Worm (Caenorhabditis elegans) whole organism, late embryonic: ENCODE measurements around the gene glb-32.

Experiments used
- C08G9.2 ChIP-seq: sonication (generic microtip); optimal IDR thresholded peaks from 2 replicates; lab custom pipeline; 2016; ENCODE audit warnings: mild to moderate bottlenecking, missing genetic modification characterization, moderate library complexity, missing compliant biosample characterization
- C38D4.7 ChIP-seq: fragments of 200-800 bp; sonication (Bioruptor generic); optimal IDR thresholded peaks from 2 replicates; lab custom pipeline; 2018; ENCODE audit warnings: mild to moderate bottlenecking, missing genetic modification characterization, moderate library complexity, missing compliant biosample characterization
- K02D7.2 ChIP-seq: sonication (generic microtip); optimal IDR thresholded peaks from 2 replicates; lab custom pipeline; 2017; ENCODE audit warnings: mild to moderate bottlenecking, missing genetic modification characterization, missing compliant biosample characterization
- K09A11.1 ChIP-seq: sonication (generic microtip); optimal IDR thresholded peaks from 2 replicates; lab custom pipeline; 2017; ENCODE audit warnings: antibody characterized with exemption, mild to moderate bottlenecking, missing genetic modification characterization, missing compliant biosample characterization; ENCODE audit not compliant: insufficient read depth
- Y22D7AL.16 ChIP-seq: sonication (generic microtip); optimal IDR thresholded peaks from 2 replicates; lab custom pipeline; 2016; ENCODE audit warnings: missing genetic modification characterization, missing compliant biosample characterization
- ama-1 ChIP-seq: fragments of 150-350 bp; optimal IDR thresholded peaks from 2 replicates; lab custom pipeline; 2014
- ceh-19 ChIP-seq: fragments of 200-800 bp; sonication (Bioruptor generic); optimal IDR thresholded peaks from 2 replicates; lab custom pipeline; 2018; ENCODE audit warnings: mild to moderate bottlenecking, missing genetic modification characterization, missing compliant biosample characterization
- ceh-2 ChIP-seq: sonication (generic microtip); optimal IDR thresholded peaks from 2 replicates; lab custom pipeline; 2016; ENCODE audit warnings: missing genotype, missing genetic modification characterization, missing compliant biosample characterization
- ceh-22 ChIP-seq: sonication (generic microtip); optimal IDR thresholded peaks from 2 replicates; lab custom pipeline; 2017; ENCODE audit warnings: missing biosample characterization, missing genetic modification characterization
- ceh-30 ChIP-seq: fragments of 150-350 bp; optimal IDR thresholded peaks from 2 replicates; lab custom pipeline; 2014; ENCODE audit warnings: missing biosample characterization, missing genetic modification characterization
- ceh-31 ChIP-seq: sonication (generic microtip); optimal IDR thresholded peaks from 2 replicates; lab custom pipeline; 2016; ENCODE audit warnings: missing genetic modification characterization, missing compliant biosample characterization
- ceh-34 ChIP-seq: sonication (generic microtip); optimal IDR thresholded peaks from 2 replicates; lab custom pipeline; 2016; ENCODE audit warnings: mild to moderate bottlenecking, missing genetic modification characterization, missing compliant biosample characterization
- ceh-45 ChIP-seq: fragments of 200-800 bp; sonication (Bioruptor generic); IDR thresholded peaks from 2 replicates; pipeline ENCODE4 v1.3.6; 2022; ENCODE audit warnings: missing genetic modification reagents, missing genetic modification characterization, missing compliant biosample characterization
- ceh-48 ChIP-seq: sonication (generic microtip); optimal IDR thresholded peaks from 2 replicates; lab custom pipeline; 2016; ENCODE audit warnings: missing genetic modification characterization, inconsistent platforms, missing compliant biosample characterization
- ceh-6 ChIP-seq: fragments of 200-800 bp; sonication (Bioruptor generic); optimal IDR thresholded peaks from 2 replicates; lab custom pipeline; 2018; ENCODE audit warnings: mild to moderate bottlenecking, missing genetic modification characterization, missing compliant biosample characterization
- ceh-9 ChIP-seq: sonication (generic microtip); optimal IDR thresholded peaks from 2 replicates; lab custom pipeline; 2016; ENCODE audit warnings: mild to moderate bottlenecking, missing genetic modification characterization, inconsistent platforms, missing compliant biosample characterization
- che-1 ChIP-seq: sonication (generic microtip); optimal IDR thresholded peaks from 2 replicates; lab custom pipeline; 2016; ENCODE audit warnings: mild to moderate bottlenecking, missing genetic modification characterization, missing compliant biosample characterization
- dve-1 ChIP-seq: sonication (generic microtip); optimal IDR thresholded peaks from 2 replicates; lab custom pipeline; 2017; ENCODE audit warnings: antibody characterized with exemption, mild to moderate bottlenecking, missing genetic modification characterization, missing compliant biosample characterization
- eyg-1 ChIP-seq: sonication (generic microtip); optimal IDR thresholded peaks from 2 replicates; lab custom pipeline; 2016; ENCODE audit warnings: missing genotype, missing genetic modification characterization, missing compliant biosample characterization
- fax-1 ChIP-seq: sonication (generic microtip); optimal IDR thresholded peaks from 2 replicates; lab custom pipeline; 2016; ENCODE audit warnings: missing genotype, missing genetic modification characterization, missing compliant biosample characterization
- gmeb-2 ChIP-seq: sonication (generic microtip); optimal IDR thresholded peaks from 2 replicates; lab custom pipeline; 2016; ENCODE audit warnings: missing genetic modification characterization, inconsistent platforms, missing compliant biosample characterization
- hlh-13 ChIP-seq: fragments of 200-800 bp; sonication (Bioruptor generic); optimal IDR thresholded peaks from 2 replicates; lab custom pipeline; 2018; ENCODE audit warnings: mild to moderate bottlenecking, missing genetic modification characterization, missing compliant biosample characterization
- hlh-15 ChIP-seq: sonication (generic microtip); optimal IDR thresholded peaks from 2 replicates; lab custom pipeline; 2016; ENCODE audit warnings: missing genetic modification characterization, missing compliant biosample characterization
- hlh-6 ChIP-seq: sonication (generic microtip); optimal IDR thresholded peaks from 2 replicates; lab custom pipeline; 2016; ENCODE audit warnings: missing genotype, missing genetic modification characterization, missing compliant biosample characterization
- madf-2 ChIP-seq: sonication (generic microtip); optimal IDR thresholded peaks from 2 replicates; lab custom pipeline; 2017; ENCODE audit warnings: missing genetic modification characterization, missing compliant biosample characterization
- nfya-1 ChIP-seq: sonication (generic microtip); optimal IDR thresholded peaks from 2 replicates; lab custom pipeline; 2017; ENCODE audit warnings: missing genetic modification characterization, mild to moderate bottlenecking, missing compliant biosample characterization, antibody characterized with exemption, moderate library complexity
- nhr-232 ChIP-seq: sonication (generic microtip); optimal IDR thresholded peaks from 2 replicates; lab custom pipeline; 2016; ENCODE audit warnings: missing genetic modification characterization, missing compliant biosample characterization
- npax-4 ChIP-seq: sonication (generic microtip); optimal IDR thresholded peaks from 2 replicates; lab custom pipeline; 2016; ENCODE audit warnings: missing genetic modification characterization, missing compliant biosample characterization
- pat-9 ChIP-seq: fragments of 200-800 bp; sonication (Bioruptor generic); optimal IDR thresholded peaks from 2 replicates; lab custom pipeline; 2018; ENCODE audit warnings: mild to moderate bottlenecking, missing genetic modification characterization, moderate library complexity, missing compliant biosample characterization
- pha-2 ChIP-seq: sonication (generic microtip); optimal IDR thresholded peaks from 2 replicates; lab custom pipeline; 2017; ENCODE audit warnings: mild to moderate bottlenecking, missing genetic modification characterization, missing compliant biosample characterization
- pha-4 ChIP-seq: fragments of 150-350 bp; optimal IDR thresholded peaks from 2 replicates; lab custom pipeline; 2018; ENCODE audit warnings: missing biosample characterization, missing genetic modification reagents, missing genetic modification characterization
- pqm-1 ChIP-seq: sonication (generic microtip); optimal IDR thresholded peaks from 2 replicates; lab custom pipeline; 2016; ENCODE audit warnings: missing genetic modification characterization, missing compliant biosample characterization
- pros-1 ChIP-seq: fragments of 150-350 bp; optimal IDR thresholded peaks from 2 replicates; lab custom pipeline; 2014; ENCODE audit warnings: missing biosample characterization, missing genetic modification reagents, missing genetic modification characterization
- rnt-1 ChIP-seq: sonication (generic microtip); optimal IDR thresholded peaks from 2 replicates; lab custom pipeline; 2016; ENCODE audit warnings: missing genetic modification characterization, missing compliant biosample characterization
- sox-2 ChIP-seq: fragments of 200-800 bp; sonication (Bioruptor generic); IDR thresholded peaks from 2 replicates; pipeline ENCODE4 v1.3.6; 2022; ENCODE audit warnings: missing genetic modification reagents, missing genetic modification characterization, missing compliant biosample characterization
- sox-4 ChIP-seq: sonication (generic microtip); optimal IDR thresholded peaks from 2 replicates; lab custom pipeline; 2017; ENCODE audit warnings: mild to moderate bottlenecking, missing genetic modification characterization, inconsistent platforms, missing compliant biosample characterization
- syd-9 ChIP-seq: sonication (generic microtip); optimal IDR thresholded peaks from 2 replicates; lab custom pipeline; 2016; ENCODE audit warnings: mild to moderate bottlenecking, missing genetic modification characterization, moderate library complexity, missing compliant biosample characterization
- ttx-3 ChIP-seq: sonication (generic microtip); optimal IDR thresholded peaks from 2 replicates; lab custom pipeline; 2016; ENCODE audit warnings: missing genetic modification reagents, missing genetic modification characterization, missing compliant biosample characterization
- unc-42 ChIP-seq: sonication (generic microtip); optimal IDR thresholded peaks from 2 replicates; lab custom pipeline; 2016; ENCODE audit warnings: missing genotype, missing genetic modification characterization, missing compliant biosample characterization
- unc-55 ChIP-seq: sonication (generic microtip); optimal IDR thresholded peaks from 2 replicates; lab custom pipeline; 2017; ENCODE audit warnings: missing biosample characterization, missing genetic modification reagents, missing genetic modification characterization
- unc-86 ChIP-seq: sonication (generic microtip); optimal IDR thresholded peaks from 2 replicates; lab custom pipeline; 2016; ENCODE audit warnings: missing genetic modification characterization, missing compliant biosample characterization
- zip-5 ChIP-seq: sonication (generic microtip); optimal IDR thresholded peaks from 2 replicates; lab custom pipeline; 2016; ENCODE audit warnings: missing genetic modification characterization, missing compliant biosample characterization
- ztf-16 ChIP-seq: sonication (generic microtip); optimal IDR thresholded peaks from 2 replicates; lab custom pipeline; 2017; ENCODE audit warnings: missing genetic modification characterization, missing compliant biosample characterization

The glb-32 gene

ce11 chrV:5098925-5099324 is 9.6 kb upstream of the glb-32 start, which contains the start of gene unc-46:
Gene unc-46 (minus strand): TSS chrV:5099025.
- TF ChIP-seq hlh-6 (tag; lab: Kevin White, UChicago) (no peak), madf-2 (no peak), ztf-16 (no peak), hlh-15 (tag; lab: Kevin White, UChicago) (no peak), pat-9 (tag; lab: Kevin White, UChicago) (no peak), nhr-232 (tag; lab: Kevin White, UChicago) (no peak), rnt-1 (tag; lab: Kevin White, UChicago) (no peak), ceh-31 (tag; lab: Kevin White, UChicago) (no peak), pha-4 (tag; lab: Kevin White, UChicago) (no peak), ceh-45 (GFP tag; lab: Robert Waterston, UW) (no peak), unc-42 (no peak), unc-86 (tag; lab: Kevin White, UChicago) (no peak), C08G9.2 (tag; lab: Kevin White, UChicago) (no peak), eyg-1 (tag; lab: Kevin White, UChicago) (no peak), ceh-34 (no peak), Y22D7AL.16 (tag; lab: Kevin White, UChicago) (no peak), ceh-30 (tag; lab: Kevin White, UChicago) (no peak), sox-4 (tag; lab: Kevin White, UChicago) (no peak), ceh-48 (tag; lab: Kevin White, UChicago) (no peak), syd-9 (no peak)

DNA sequence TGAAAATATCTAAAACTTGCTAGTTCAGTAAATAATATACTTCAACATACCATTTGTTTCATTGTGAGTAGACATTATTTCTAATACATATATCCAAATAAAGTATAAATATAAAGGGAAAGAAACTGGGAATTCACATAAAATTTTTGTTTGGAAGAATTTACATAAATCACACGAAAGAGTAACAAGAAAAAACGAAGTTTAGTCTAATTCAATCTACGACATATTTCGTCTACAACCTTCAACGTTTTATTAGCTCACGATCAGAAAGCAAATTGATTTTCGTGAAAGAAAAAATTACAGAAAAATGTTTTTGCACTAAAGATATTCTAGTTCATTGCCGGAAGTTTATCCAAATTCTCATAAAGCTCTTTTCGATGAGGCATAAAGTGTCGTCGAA is 7.7 kb upstream of the glb-32 start, which contains the start of gene C04F5.2:
Gene C04F5.2, minus strand, starts transcription at position 101 of the 400 bp plus-strand sequence.
- TF ChIP-seq ztf-16, result no peak
- no peak for TF ChIP-seq unc-42
- TF ChIP-seq ttx-3 (tag; lab: Kevin White, UChicago), result no peak
- TF ChIP-seq ceh-22 (tag; lab: Kevin White, UChicago), result no peak
- TF ChIP-seq K09A11.1 (tag; lab: Kevin White, UChicago), result no peak
- TF ChIP-seq C38D4.7 (GFP tag; lab: Kevin White, UChicago), result no peak
- no peak for TF ChIP-seq unc-55 (GFP tag; lab: Kevin White, UChicago)
- no peak for TF ChIP-seq eyg-1 (tag; lab: Kevin White, UChicago)
- no peak for TF ChIP-seq pros-1 (tag; lab: Kevin White, UChicago)
- TF ChIP-seq dve-1 (tag; lab: Kevin White, UChicago), result no peak
- no peak for TF ChIP-seq ceh-6 (GFP tag; lab: Kevin White, UChicago)

ce11 chrV:5090386-5090785 is 1.0 kb upstream of the glb-32 start:
- TF ChIP-seq nfya-1 (tag; lab: Kevin White, UChicago), result no peak
- TF ChIP-seq hlh-13 (GFP tag; lab: Kevin White, UChicago), result no peak
- TF ChIP-seq unc-42, result peak; percentile 1
- TF ChIP-seq, all 69 proteins: peak for 1

DNA sequence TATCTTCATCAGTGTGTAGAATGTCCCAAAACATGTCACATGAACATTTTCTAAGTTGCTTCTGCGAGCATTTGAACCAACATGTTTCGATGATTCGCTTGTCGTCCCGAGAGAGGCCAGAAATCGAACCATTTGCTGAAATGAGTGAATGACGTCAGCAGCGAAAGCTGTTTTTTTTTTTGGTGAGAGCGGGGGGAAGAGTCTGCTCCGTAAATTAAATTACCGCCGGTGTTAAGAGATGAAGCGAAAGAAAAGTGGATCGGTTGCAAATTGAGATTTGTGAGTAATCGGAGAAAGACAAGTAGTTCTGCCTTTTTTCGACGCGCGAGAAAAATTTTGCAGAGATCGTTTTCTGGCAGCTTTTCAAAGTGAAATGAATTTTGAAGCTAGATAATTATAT is 1.0 kb downstream of the glb-32 start:
- TF ChIP-seq fax-1 (tag; lab: Kevin White, UChicago), result no peak
- TF ChIP-seq ama-1, result no peak
- no peak for TF ChIP-seq ceh-9 (tag; lab: Kevin White, UChicago)
- TF ChIP-seq hlh-13 (GFP tag; lab: Kevin White, UChicago), result no peak
- no peak for TF ChIP-seq K02D7.2 (tag; lab: Kevin White, UChicago)
- peak; percentile 55 for TF ChIP-seq unc-42
- TF ChIP-seq eyg-1 (tag; lab: Kevin White, UChicago), result no peak
- TF ChIP-seq, all 69 proteins: peak for 1

- TF ChIP-seq ttx-3 (tag; lab: Kevin White, UChicago) (no peak), C08G9.2 (tag; lab: Kevin White, UChicago) (no peak), zip-5 (tag; lab: Kevin White, UChicago) (no peak), pros-1 (tag; lab: Kevin White, UChicago) (no peak), sox-2 (GFP tag; lab: Robert Waterston, UW) (no peak), unc-42 (no peak), ceh-48 (tag; lab: Kevin White, UChicago) (no peak), ceh-19 (no peak), nfya-1 (tag; lab: Kevin White, UChicago) (no peak), pqm-1 (tag; lab: Kevin White, UChicago) (no peak), hlh-13 (GFP tag; lab: Kevin White, UChicago) (no peak), nhr-232 (tag; lab: Kevin White, UChicago) (no peak), ceh-2 (no peak), npax-4 (tag; lab: Kevin White, UChicago) (no peak), ztf-16 (no peak), gmeb-2 (tag; lab: Kevin White, UChicago) (no peak), ceh-34 (no peak), madf-2 (no peak), pha-2 (tag; lab: Kevin White, UChicago) (no peak), che-1 (no peak)
Observed at ce11 chrV:5086919-5087404, 2.4 kb downstream of the glb-32 start, which contains the start of gene Y58A7A.5. Gene Y58A7A.5 (minus strand): TSS chrV:5086969.
